Fruit fly (Drosophila melanogaster): Measurements from ENCODE around the gene CG3301.

DNA sequence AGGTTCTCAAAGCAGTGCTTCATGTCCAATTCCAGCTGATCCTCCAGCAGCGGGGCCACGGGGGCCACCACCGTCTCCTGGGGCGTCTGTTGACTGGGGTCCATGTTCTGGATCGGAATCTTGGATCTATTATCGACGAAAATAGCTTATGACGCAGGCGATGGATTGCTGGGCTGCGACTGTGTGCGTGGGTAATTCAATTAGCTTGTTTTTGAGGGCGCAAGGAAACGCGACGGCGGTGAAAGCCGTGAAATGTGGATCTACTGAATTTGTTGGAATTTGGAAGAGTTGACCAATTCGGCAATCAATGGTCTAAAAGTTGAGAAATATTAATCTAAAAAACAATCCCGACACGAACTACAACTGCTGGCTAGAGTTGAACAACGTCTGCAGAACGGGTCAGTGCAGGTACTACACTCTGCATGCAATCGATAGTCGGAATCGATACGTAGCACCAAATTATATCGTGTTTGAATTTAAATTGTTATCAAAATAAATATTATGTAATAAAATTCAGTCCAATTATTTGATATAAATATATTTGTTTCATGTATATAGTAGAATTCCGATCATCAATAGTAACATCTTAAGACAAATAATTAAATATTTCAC lies 2.5 kb downstream of the CG3301 start, which contains the start of gene CG3308:
- TF ChIP-seq CTCF (optimal IDR thresholded peaks at IDR 0.05), result peak in 1 of 2 experiments; percentile 8
- no peak for TF ChIP-seq CG8478 (optimal IDR thresholded peaks at IDR 0.05)
